Worm (Caenorhabditis elegans) whole organism, L4 larva: ENCODE results near the gene C29F9.5.

ENCODE experiments used
- D1046.2 ChIP-seq: fragments of 200-800 bp; sonication (Bioruptor generic); IDR thresholded peaks from 2 replicates; pipeline ENCODE4 v1.3.6; 2022; ENCODE audit warnings: missing genetic modification characterization, missing compliant biosample characterization
- F26F4.8 ChIP-seq: fragments of 200-800 bp; sonication (Bioruptor generic); conservative IDR thresholded peaks from 2 replicates; pipeline ENCODE4 v1.3.6; 2022; ENCODE audit warnings: missing genetic modification characterization, missing compliant biosample characterization
- F49E8.2 ChIP-seq: sonication (generic microtip); optimal IDR thresholded peaks from 2 replicates; lab custom pipeline; 2016; ENCODE audit warnings: missing compliant biosample characterization, mild to moderate bottlenecking, missing genetic modification characterization, borderline replicate concordance
- R02D3.7 ChIP-seq: fragments of 150-350 bp; sonication (generic microtip); optimal IDR thresholded peaks from 3 replicates; lab custom pipeline; 2014; ENCODE audit warnings: missing biosample characterization, missing genetic modification characterization
- T26A8.4 ChIP-seq: fragments of 200-800 bp; sonication (Bioruptor generic); IDR thresholded peaks from 2 replicates; pipeline ENCODE4 v1.3.6; 2022; ENCODE audit warnings: missing genetic modification characterization, missing compliant biosample characterization
- ZK337.2 ChIP-seq: fragments of 200-800 bp; sonication (Bioruptor generic); IDR thresholded peaks from 2 replicates; pipeline ENCODE4 v1.3.6; 2022; ENCODE audit warnings: missing genetic modification reagents, missing genetic modification characterization, missing compliant biosample characterization
- ZK546.5 ChIP-seq, 2 experiments: sonication (generic microtip); optimal IDR thresholded peaks; 2 replicates each; lab custom pipeline; 2017; ENCODE audit warnings: missing biosample characterization in 2 of 2, missing genetic modification characterization in 2 of 2
- aha-1 ChIP-seq: fragments of 150-350 bp; peaks from one replicate; lab custom pipeline; 2014; ENCODE audit warnings: missing biosample characterization, missing genetic modification characterization
- aly-2 ChIP-seq: sonication (generic microtip); optimal IDR thresholded peaks from 2 replicates; lab custom pipeline; 2018; ENCODE audit warnings: missing biosample characterization, missing genetic modification characterization
- attf-4 ChIP-seq: sonication (generic microtip); optimal IDR thresholded peaks from 3 replicates; lab custom pipeline; 2017; ENCODE audit warnings: missing biosample characterization, missing genetic modification characterization
- ceh-20 ChIP-seq: fragments of 200-800 bp; sonication (Bioruptor generic); IDR thresholded peaks from 2 replicates; pipeline ENCODE4 v1.3.6; 2022; ENCODE audit warnings: missing genetic modification reagents, missing genetic modification characterization, missing compliant biosample characterization
- ceh-28 ChIP-seq: fragments of 150-350 bp; optimal IDR thresholded peaks from 2 replicates; lab custom pipeline; 2014; ENCODE audit warnings: missing biosample characterization, missing genetic modification reagents, missing genetic modification characterization
- ceh-32 ChIP-seq: sonication (generic microtip); optimal IDR thresholded peaks from 2 replicates; lab custom pipeline; 2016; ENCODE audit warnings: mild to moderate bottlenecking, missing genetic modification characterization, missing compliant biosample characterization; ENCODE audit not compliant: poor library complexity
- ceh-62 ChIP-seq: sonication (generic microtip); optimal IDR thresholded peaks from 2 replicates; lab custom pipeline; 2017; ENCODE audit warnings: missing biosample characterization, missing genetic modification characterization
- cey-2 ChIP-seq: sonication (generic microtip); optimal IDR thresholded peaks from 3 replicates; lab custom pipeline; 2017; ENCODE audit warnings: missing genetic modification characterization, mild to moderate bottlenecking, missing compliant biosample characterization, antibody characterized with exemption, borderline replicate concordance; ENCODE audit not compliant: insufficient read depth
- ctbp-1 ChIP-seq: fragments of 200-800 bp; sonication (Bioruptor generic); IDR thresholded peaks from 2 replicates; pipeline ENCODE4 v1.3.6; 2022; ENCODE audit warnings: missing genetic modification reagents, missing genetic modification characterization, missing compliant biosample characterization
- daf-12 ChIP-seq: fragments of 150-350 bp; optimal IDR thresholded peaks from 2 replicates; lab custom pipeline; 2014; ENCODE audit warnings: missing biosample characterization, missing genetic modification reagents, missing genetic modification characterization
- daf-8 ChIP-seq: fragments of 200-800 bp; sonication (Bioruptor generic); IDR thresholded peaks from 2 replicates; pipeline ENCODE4 v1.3.6; 2022; ENCODE audit warnings: missing genetic modification characterization, missing compliant biosample characterization
- dmd-6 ChIP-seq: fragments of 200-800 bp; sonication (Bioruptor generic); IDR thresholded peaks from 2 replicates; pipeline ENCODE4 v1.3.6; 2022; ENCODE audit warnings: missing genetic modification reagents, missing genetic modification characterization, missing compliant biosample characterization
- dmd-8 ChIP-seq: fragments of 200-800 bp; sonication (Bioruptor generic); IDR thresholded peaks from 2 replicates; pipeline ENCODE4 v1.3.6; 2022; ENCODE audit warnings: missing genetic modification characterization, missing compliant biosample characterization
- dmd-9 ChIP-seq: fragments of 200-800 bp; sonication (Bioruptor generic); IDR thresholded peaks from 2 replicates; pipeline ENCODE4 v1.3.6; 2022; ENCODE audit warnings: missing genetic modification reagents, missing genetic modification characterization, missing compliant biosample characterization
- dve-1 ChIP-seq: sonication (generic microtip); optimal IDR thresholded peaks from 2 replicates; lab custom pipeline; 2017; ENCODE audit warnings: antibody characterized with exemption, mild to moderate bottlenecking, missing genetic modification characterization, missing compliant biosample characterization; ENCODE audit not compliant: insufficient read depth
- egl-43 ChIP-seq: fragments of 200-800 bp; sonication (Bioruptor generic); IDR thresholded peaks from 2 replicates; pipeline ENCODE4 v1.3.6; 2022; ENCODE audit warnings: missing genetic modification reagents, missing genetic modification characterization, missing compliant biosample characterization
- fkh-10 ChIP-seq: fragments of 150-350 bp; optimal IDR thresholded peaks from 2 replicates; lab custom pipeline; 2014; ENCODE audit warnings: missing biosample characterization, missing genetic modification reagents, missing genetic modification characterization
- fos-1 ChIP-seq: fragments of 150-350 bp; optimal IDR thresholded peaks from 2 replicates; lab custom pipeline; 2014; ENCODE audit warnings: missing biosample characterization, missing genetic modification characterization
- hif-1 ChIP-seq, 2 experiments: sonication (generic microtip); optimal IDR thresholded peaks; 2 replicates each; lab custom pipeline; 2016 to 2017; ENCODE audit warnings: missing compliant biosample characterization in 2 of 2, missing genetic modification characterization in 2 of 2, missing genetic modification reagents in 2 of 2, missing genotype in 2 of 2, mild to moderate bottlenecking in 1 of 2
- hmg-1.1 ChIP-seq: fragments of 200-800 bp; sonication (Bioruptor generic); IDR thresholded peaks from 2 replicates; pipeline ENCODE4 v1.3.6; 2022; ENCODE audit warnings: missing genetic modification reagents, missing genetic modification characterization, missing compliant biosample characterization
- lim-7 ChIP-seq: fragments of 200-800 bp; sonication (Bioruptor generic); IDR thresholded peaks from 2 replicates; pipeline ENCODE4 v1.3.6; 2022; ENCODE audit warnings: missing genetic modification characterization, missing compliant biosample characterization
- lin-1 ChIP-seq: fragments of 200-800 bp; sonication (Bioruptor generic); IDR thresholded peaks from 2 replicates; pipeline ENCODE4 v1.3.6; 2022; ENCODE audit warnings: missing genetic modification reagents, missing genetic modification characterization, missing compliant biosample characterization
- lin-38 ChIP-seq: fragments of 200-800 bp; sonication (Bioruptor generic); IDR thresholded peaks from 2 replicates; pipeline ENCODE4 v1.3.6; 2022; ENCODE audit warnings: missing genetic modification reagents, missing genetic modification characterization, missing compliant biosample characterization
- lir-3 ChIP-seq: sonication (generic microtip); optimal IDR thresholded peaks from 2 replicates; lab custom pipeline; 2016; ENCODE audit warnings: mild to moderate bottlenecking, missing genetic modification characterization, missing compliant biosample characterization
- madf-9 ChIP-seq: fragments of 200-800 bp; sonication (Bioruptor generic); conservative IDR thresholded peaks from 2 replicates; pipeline ENCODE4 v1.3.6; 2022; ENCODE audit warnings: missing genetic modification reagents, missing genetic modification characterization, missing compliant biosample characterization
- mdl-1 ChIP-seq, 2 experiments: fragments of 150-350 bp in 1 of 2; sonication (generic microtip) in 1 of 2; optimal IDR thresholded peaks; 2 replicates each; lab custom pipeline; 2014 to 2017; ENCODE audit warnings: missing biosample characterization in 2 of 2, missing genetic modification characterization in 2 of 2
- mdt-29 ChIP-seq: fragments of 200-800 bp; sonication (Bioruptor generic); IDR thresholded peaks from 2 replicates; pipeline ENCODE4 v1.3.6; 2022; ENCODE audit warnings: missing genetic modification reagents, missing genetic modification characterization, missing compliant biosample characterization
- mes-2 ChIP-seq: sonication (generic microtip); optimal IDR thresholded peaks from 2 replicates; lab custom pipeline; 2016; ENCODE audit warnings: missing genotype, mild to moderate bottlenecking, missing genetic modification characterization, missing compliant biosample characterization; ENCODE audit not compliant: poor library complexity, severe bottlenecking
- nhr-102 ChIP-seq: sonication (generic microtip); optimal IDR thresholded peaks from 2 replicates; lab custom pipeline; 2016; ENCODE audit warnings: mild to moderate bottlenecking, missing genetic modification characterization, moderate library complexity, missing compliant biosample characterization
- nhr-11 ChIP-seq: fragments of 150-350 bp; optimal IDR thresholded peaks from 2 replicates; lab custom pipeline; 2014; ENCODE audit warnings: missing biosample characterization, missing genetic modification characterization
- nhr-111 ChIP-seq: fragments of 200-800 bp; sonication (Bioruptor generic); optimal IDR thresholded peaks from 2 replicates; lab custom pipeline; 2018; ENCODE audit warnings: mild to moderate bottlenecking, missing genetic modification characterization, missing compliant biosample characterization
- nhr-237 ChIP-seq: sonication (generic microtip); optimal IDR thresholded peaks from 2 replicates; lab custom pipeline; 2017; ENCODE audit warnings: missing biosample characterization, missing genetic modification characterization
- nhr-41 ChIP-seq: fragments of 200-800 bp; sonication (Bioruptor generic); IDR thresholded peaks from 2 replicates; pipeline ENCODE4 v1.3.6; 2022; ENCODE audit warnings: missing genetic modification reagents, missing genetic modification characterization, missing compliant biosample characterization
- nhr-42 ChIP-seq: fragments of 200-800 bp; sonication (Bioruptor generic); IDR thresholded peaks from 2 replicates; pipeline ENCODE4 v1.3.6; 2022; ENCODE audit warnings: missing genetic modification characterization, missing compliant biosample characterization
- nhr-77 ChIP-seq: fragments of 150-350 bp; optimal IDR thresholded peaks from 2 replicates; lab custom pipeline; 2014; ENCODE audit warnings: missing biosample characterization, missing genetic modification characterization
- php-3 ChIP-seq: fragments of 200-800 bp; sonication (Bioruptor generic); IDR thresholded peaks from 2 replicates; pipeline ENCODE4 v1.3.6; 2022; ENCODE audit warnings: missing genetic modification reagents, missing genetic modification characterization, missing compliant biosample characterization
- spr-1 ChIP-seq: sonication (generic microtip); optimal IDR thresholded peaks from 2 replicates; lab custom pipeline; 2016; ENCODE audit warnings: mild to moderate bottlenecking, missing genetic modification characterization, missing compliant biosample characterization
- tra-1 ChIP-seq: fragments of 200-800 bp; sonication (Bioruptor generic); IDR thresholded peaks from 2 replicates; pipeline ENCODE4 v1.3.6; 2022; ENCODE audit warnings: missing genetic modification reagents, missing genetic modification characterization, missing compliant biosample characterization
- unc-62 ChIP-seq, 3 experiments: fragments of 150-350 bp in 1 of 3; sonication (generic microtip); optimal IDR thresholded peaks in 2 of 3; peaks in 1 of 3; 1 replicate in 1 of 3; 2 replicates in 2 of 3; lab custom pipeline; 2014 to 2017; ENCODE audit warnings: missing biosample characterization in 3 of 3, missing genetic modification characterization in 3 of 3, missing genetic modification reagents in 3 of 3, missing genotype in 1 of 3
- vab-7 ChIP-seq: fragments of 200-800 bp; sonication (Bioruptor generic); IDR thresholded peaks from 2 replicates; pipeline ENCODE4 v1.3.6; 2022; ENCODE audit warnings: missing genetic modification reagents, missing genetic modification characterization, missing compliant biosample characterization
- zfp-2 ChIP-seq: sonication (generic microtip); optimal IDR thresholded peaks from 2 replicates; lab custom pipeline; 2016; ENCODE audit warnings: mild to moderate bottlenecking, missing genetic modification characterization, missing compliant biosample characterization
- zfp-3 ChIP-seq: fragments of 200-800 bp; sonication (Bioruptor generic); conservative IDR thresholded peaks from 2 replicates; pipeline ENCODE4 v1.3.6; 2022; ENCODE audit warnings: missing genetic modification reagents, missing genetic modification characterization, missing compliant biosample characterization
- zip-11 ChIP-seq: fragments of 200-800 bp; sonication (Bioruptor generic); IDR thresholded peaks from 2 replicates; pipeline ENCODE4 v1.3.6; 2022; ENCODE audit warnings: missing genetic modification characterization, missing compliant biosample characterization
- zip-2 ChIP-seq: fragments of 150-350 bp; optimal IDR thresholded peaks from 2 replicates; lab custom pipeline; 2014; ENCODE audit warnings: missing biosample characterization, missing genetic modification characterization

Gene C29F9.5

DNA sequence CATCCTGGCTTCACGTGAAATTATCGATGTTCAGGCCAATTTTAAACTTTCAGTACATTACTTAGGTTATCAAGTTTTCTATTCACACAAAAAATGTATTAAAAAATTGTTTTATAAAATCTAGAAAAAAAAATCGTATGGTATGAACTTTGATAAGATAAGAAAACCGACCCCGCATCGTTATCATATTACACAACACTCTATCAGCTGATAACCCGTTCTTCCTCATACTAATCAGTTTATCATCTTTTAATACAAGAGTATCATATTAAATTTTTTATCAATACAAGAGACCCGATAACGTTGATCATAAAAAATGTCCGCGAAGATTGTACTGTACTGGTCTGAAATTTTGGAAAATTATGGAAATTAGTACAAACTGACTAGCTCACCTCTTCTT, 36.9 kb downstream of the C29F9.5 start (continued):
- TF ChIP-seq fos-1 (tag; lab: Kevin White, UChicago) (no peak), egl-43 (GFP tag; lab: Robert Waterston, UW) (no peak), dmd-9 (GFP tag; lab: Robert Waterston, UW) (no peak), aly-2 (tag; lab: Kevin White, UChicago) (no peak), ceh-28 (tag; lab: Kevin White, UChicago) (no peak), zip-11 (no peak), mdl-1 (tag; optimal IDR thresholded peaks at IDR 0.05; lab: Kevin White, UChicago) (peak in 1 of 2 experiments; percentile 35), zip-2 (peak; percentile 13), hif-1 (tag; optimal IDR thresholded peaks at IDR 0.05; lab: Kevin White, UChicago) (no peak), lin-1 (GFP tag; lab: Robert Waterston, UW) (peak; percentile 96), dmd-6 (GFP tag; lab: Robert Waterston, UW) (peak; percentile 98), D1046.2 (GFP tag; lab: Robert Waterston, UW) (no peak), dmd-8 (GFP tag; lab: Robert Waterston, UW) (no peak), mes-2 (tag; lab: Kevin White, UChicago) (no peak), daf-8 (GFP tag; lab: Robert Waterston, UW) (no peak), F26F4.8 (GFP tag; lab: Robert Waterston, UW) (no peak), fkh-10 (GFP tag; lab: Kevin White, UChicago) (no peak), php-3 (GFP tag; lab: Robert Waterston, UW) (peak; percentile 94), F49E8.2 (no peak), cey-2 (peak; percentile 86), lin-38 (GFP tag; lab: Robert Waterston, UW) (no peak), lim-7 (GFP tag; lab: Robert Waterston, UW) (no peak), daf-12 (tag; lab: Kevin White, UChicago) (no peak), ceh-62 (tag; lab: Kevin White, UChicago) (no peak), nhr-77 (tag; lab: Kevin White, UChicago) (peak; percentile 94), ceh-32 (tag; lab: Kevin White, UChicago) (no peak), ZK546.5 (tag; optimal IDR thresholded peaks at IDR 0.05; lab: Kevin White, UChicago) (no peak), dve-1 (tag; lab: Kevin White, UChicago) (peak; percentile 95), vab-7 (GFP tag; lab: Robert Waterston, UW) (no peak), zfp-3 (GFP tag; lab: Robert Waterston, UW) (no peak), spr-1 (tag; lab: Kevin White, UChicago) (no peak), ZK337.2 (GFP tag; lab: Robert Waterston, UW) (no peak), nhr-111 (no peak), aha-1 (tag; lab: Kevin White, UChicago) (no peak), nhr-11 (no peak), nhr-102 (tag; lab: Kevin White, UChicago) (no peak), R02D3.7 (tag; lab: Kevin White, UChicago) (no peak), lir-3 (tag; lab: Kevin White, UChicago) (no peak), nhr-42 (no peak), mdt-29 (no peak), hmg-1.1 (GFP tag; lab: Robert Waterston, UW) (no peak), T26A8.4 (GFP tag; lab: Robert Waterston, UW) (0 out of 2 replicates have a peak, but pooled peaks have one; percentile 19), unc-62 (GFP tag; optimal IDR thresholded peaks at IDR 0.05 in 1 of 2; lab: Kevin White, UChicago) (no peak), unc-62 (tag; optimal IDR thresholded peaks at IDR 0.05; lab: Kevin White, UChicago) (no peak), ctbp-1 (no peak), zfp-2 (tag; lab: Kevin White, UChicago) (no peak), attf-4 (no peak), tra-1 (GFP tag; lab: Robert Waterston, UW) (peak; percentile 91), ceh-20 (peak; percentile 64; the same call in 1 of the 2 replicates), nhr-237 (no peak), nhr-41 (peak; percentile 100), madf-9 (GFP tag; lab: Robert Waterston, UW) (no peak)
